Worm (Caenorhabditis elegans) whole organism, L4 larva: ENCODE data around the gene str-199.

Experiments used
- daf-16 ChIP-seq, 3 experiments: sonication (generic microtip); optimal IDR thresholded peaks; 2 replicates each; lab custom pipeline; 2016 to 2017; ENCODE audit warnings: missing genetic modification characterization in 3 of 3, missing genetic modification reagents in 3 of 3, mild to moderate bottlenecking in 2 of 3, missing compliant biosample characterization in 2 of 3, missing biosample characterization in 1 of 3, moderate library complexity in 1 of 3
- lin-39 ChIP-seq: fragments of 150-350 bp; optimal IDR thresholded peaks from 2 replicates; lab custom pipeline; 2014; ENCODE audit warnings: missing biosample characterization, missing genetic modification reagents, missing genetic modification characterization
- madf-9 ChIP-seq: fragments of 200-800 bp; sonication (Bioruptor generic); conservative IDR thresholded peaks from 2 replicates; pipeline ENCODE4 v1.3.6; 2022; ENCODE audit warnings: missing genetic modification reagents, missing genetic modification characterization, missing compliant biosample characterization

DNA sequence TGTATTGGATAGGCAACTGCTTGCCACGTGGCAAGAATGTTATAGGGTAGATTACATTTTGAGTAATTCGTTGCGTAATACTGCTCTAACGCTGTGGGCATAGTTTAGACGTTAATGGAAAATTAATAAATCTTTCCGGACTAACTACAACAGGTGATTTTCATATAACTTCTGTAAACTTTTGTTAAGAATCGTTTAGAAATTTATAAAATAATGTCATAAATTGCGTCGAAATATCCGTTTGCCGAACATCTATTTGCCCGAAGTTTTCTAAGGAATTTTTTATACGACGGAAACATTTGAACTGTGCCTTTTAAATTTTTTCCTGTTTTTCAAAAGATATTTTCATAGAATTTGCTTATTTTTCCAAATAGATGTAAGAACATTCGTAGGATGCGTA, 35.8 kb upstream of the str-199 start, which contains the start of gene srh-112:
- TF ChIP-seq lin-39 (tag; lab: Kevin White, UChicago) (no peak), madf-9 (GFP tag; lab: Robert Waterston, UW) (no peak), daf-16 (GFP tag; optimal IDR thresholded peaks at IDR 0.05; lab: Kevin White, UChicago) (no peak), daf-16 (tag; optimal IDR thresholded peaks at IDR 0.05; lab: Kevin White, UChicago) (no peak)
